Worm (Caenorhabditis elegans) whole organism, late embryonic: ENCODE data around the gene srv-9.

ENCODE experiments used
- C08G9.2 ChIP-seq: sonication (generic microtip); optimal IDR thresholded peaks from 2 replicates; lab custom pipeline; 2016; ENCODE audit warnings: mild to moderate bottlenecking, missing genetic modification characterization, moderate library complexity, missing compliant biosample characterization
- F13H6.1 ChIP-seq: sonication (generic microtip); optimal IDR thresholded peaks from 2 replicates; lab custom pipeline; 2016; ENCODE audit warnings: missing genetic modification characterization, missing compliant biosample characterization
- T23F11.4 ChIP-seq: fragments of 200-800 bp; sonication (Bioruptor generic); optimal IDR thresholded peaks from 2 replicates; lab custom pipeline; 2018; ENCODE audit warnings: mild to moderate bottlenecking, missing genetic modification characterization, missing compliant biosample characterization
- ama-1 ChIP-seq: fragments of 150-350 bp; optimal IDR thresholded peaks from 2 replicates; lab custom pipeline; 2014
- ceh-14 ChIP-seq: sonication (generic microtip); optimal IDR thresholded peaks from 2 replicates; lab custom pipeline; 2016; ENCODE audit warnings: missing genotype, missing genetic modification characterization, missing compliant biosample characterization
- ceh-18 ChIP-seq: sonication (generic microtip); optimal IDR thresholded peaks from 2 replicates; lab custom pipeline; 2016; ENCODE audit warnings: missing genetic modification characterization, missing compliant biosample characterization
- ceh-19 ChIP-seq: fragments of 200-800 bp; sonication (Bioruptor generic); optimal IDR thresholded peaks from 2 replicates; lab custom pipeline; 2018; ENCODE audit warnings: mild to moderate bottlenecking, missing genetic modification characterization, missing compliant biosample characterization
- ceh-2 ChIP-seq: sonication (generic microtip); optimal IDR thresholded peaks from 2 replicates; lab custom pipeline; 2016; ENCODE audit warnings: missing genotype, missing genetic modification characterization, missing compliant biosample characterization
- ceh-22 ChIP-seq: sonication (generic microtip); optimal IDR thresholded peaks from 2 replicates; lab custom pipeline; 2017; ENCODE audit warnings: missing biosample characterization, missing genetic modification characterization
- ceh-31 ChIP-seq: sonication (generic microtip); optimal IDR thresholded peaks from 2 replicates; lab custom pipeline; 2016; ENCODE audit warnings: missing genetic modification characterization, missing compliant biosample characterization
- ceh-34 ChIP-seq: sonication (generic microtip); optimal IDR thresholded peaks from 2 replicates; lab custom pipeline; 2016; ENCODE audit warnings: mild to moderate bottlenecking, missing genetic modification characterization, missing compliant biosample characterization
- ceh-45 ChIP-seq: fragments of 200-800 bp; sonication (Bioruptor generic); IDR thresholded peaks from 2 replicates; pipeline ENCODE4 v1.3.6; 2022; ENCODE audit warnings: missing genetic modification reagents, missing genetic modification characterization, missing compliant biosample characterization
- ceh-9 ChIP-seq: sonication (generic microtip); optimal IDR thresholded peaks from 2 replicates; lab custom pipeline; 2016; ENCODE audit warnings: mild to moderate bottlenecking, missing genetic modification characterization, inconsistent platforms, missing compliant biosample characterization
- che-1 ChIP-seq: sonication (generic microtip); optimal IDR thresholded peaks from 2 replicates; lab custom pipeline; 2016; ENCODE audit warnings: mild to moderate bottlenecking, missing genetic modification characterization, missing compliant biosample characterization
- dmd-4 ChIP-seq: sonication (generic microtip); optimal IDR thresholded peaks from 2 replicates; lab custom pipeline; 2016; ENCODE audit warnings: borderline replicate concordance, missing genetic modification characterization, missing compliant biosample characterization
- dve-1 ChIP-seq: sonication (generic microtip); optimal IDR thresholded peaks from 2 replicates; lab custom pipeline; 2017; ENCODE audit warnings: antibody characterized with exemption, mild to moderate bottlenecking, missing genetic modification characterization, missing compliant biosample characterization
- elt-2 ChIP-seq: sonication (generic microtip); optimal IDR thresholded peaks from 2 replicates; lab custom pipeline; 2016; ENCODE audit warnings: missing genetic modification reagents, missing genetic modification characterization, missing compliant biosample characterization
- ets-4 ChIP-seq: sonication (generic microtip); optimal IDR thresholded peaks from 2 replicates; lab custom pipeline; 2016; ENCODE audit warnings: missing genetic modification characterization, missing compliant biosample characterization
- eyg-1 ChIP-seq: sonication (generic microtip); optimal IDR thresholded peaks from 2 replicates; lab custom pipeline; 2016; ENCODE audit warnings: missing genotype, missing genetic modification characterization, missing compliant biosample characterization
- fax-1 ChIP-seq: sonication (generic microtip); optimal IDR thresholded peaks from 2 replicates; lab custom pipeline; 2016; ENCODE audit warnings: missing genotype, missing genetic modification characterization, missing compliant biosample characterization
- fkh-10 ChIP-seq: fragments of 150-350 bp; optimal IDR thresholded peaks from 2 replicates; lab custom pipeline; 2014; ENCODE audit warnings: missing biosample characterization, missing genetic modification reagents, missing genetic modification characterization
- fkh-6 ChIP-seq: sonication (generic microtip); optimal IDR thresholded peaks from 2 replicates; lab custom pipeline; 2016; ENCODE audit warnings: missing genetic modification characterization, missing compliant biosample characterization
- gmeb-2 ChIP-seq: sonication (generic microtip); optimal IDR thresholded peaks from 2 replicates; lab custom pipeline; 2016; ENCODE audit warnings: missing genetic modification characterization, inconsistent platforms, missing compliant biosample characterization
- hlh-15 ChIP-seq: sonication (generic microtip); optimal IDR thresholded peaks from 2 replicates; lab custom pipeline; 2016; ENCODE audit warnings: missing genetic modification characterization, missing compliant biosample characterization
- hlh-30 ChIP-seq: sonication (generic microtip); optimal IDR thresholded peaks from 2 replicates; lab custom pipeline; 2017; ENCODE audit warnings: antibody characterized with exemption, missing genetic modification characterization, missing compliant biosample characterization; ENCODE audit not compliant: insufficient read depth
- madf-2 ChIP-seq: sonication (generic microtip); optimal IDR thresholded peaks from 2 replicates; lab custom pipeline; 2017; ENCODE audit warnings: missing genetic modification characterization, missing compliant biosample characterization
- pag-3 ChIP-seq: sonication (generic microtip); optimal IDR thresholded peaks from 2 replicates; lab custom pipeline; 2016; ENCODE audit warnings: missing compliant biosample characterization, missing genetic modification characterization, borderline replicate concordance
- pqm-1 ChIP-seq: sonication (generic microtip); optimal IDR thresholded peaks from 2 replicates; lab custom pipeline; 2016; ENCODE audit warnings: missing genetic modification characterization, missing compliant biosample characterization
- ref-2 ChIP-seq: sonication (generic microtip); optimal IDR thresholded peaks from 2 replicates; lab custom pipeline; 2016; ENCODE audit warnings: missing genetic modification characterization, missing compliant biosample characterization
- rnt-1 ChIP-seq: sonication (generic microtip); optimal IDR thresholded peaks from 2 replicates; lab custom pipeline; 2016; ENCODE audit warnings: missing genetic modification characterization, missing compliant biosample characterization
- sdc-2 ChIP-seq: sonication (generic microtip); optimal IDR thresholded peaks from 2 replicates; lab custom pipeline; 2016; ENCODE audit warnings: missing genotype, missing genetic modification characterization, missing compliant biosample characterization
- sox-4 ChIP-seq: sonication (generic microtip); optimal IDR thresholded peaks from 2 replicates; lab custom pipeline; 2017; ENCODE audit warnings: mild to moderate bottlenecking, missing genetic modification characterization, inconsistent platforms, missing compliant biosample characterization
- syd-9 ChIP-seq: sonication (generic microtip); optimal IDR thresholded peaks from 2 replicates; lab custom pipeline; 2016; ENCODE audit warnings: mild to moderate bottlenecking, missing genetic modification characterization, moderate library complexity, missing compliant biosample characterization
- tbx-7 ChIP-seq: sonication (generic microtip); optimal IDR thresholded peaks from 2 replicates; lab custom pipeline; 2016; ENCODE audit warnings: missing genotype, missing genetic modification characterization, missing compliant biosample characterization
- ttx-3 ChIP-seq: sonication (generic microtip); optimal IDR thresholded peaks from 2 replicates; lab custom pipeline; 2016; ENCODE audit warnings: missing genetic modification reagents, missing genetic modification characterization, missing compliant biosample characterization
- unc-3 ChIP-seq, 2 experiments: fragments of 200-800 bp in 1 of 2; sonication (Bioruptor generic) in 1 of 2; sonication (generic microtip) in 1 of 2; conservative IDR thresholded peaks in 1 of 2; optimal IDR thresholded peaks in 1 of 2; 2 replicates each; pipeline versions ENCODE4 v1.3.6 to Lab custom; 2016 to 2022; ENCODE audit warnings: missing compliant biosample characterization in 2 of 2, missing genetic modification characterization in 2 of 2, missing genetic modification reagents in 1 of 2
- unc-42 ChIP-seq: sonication (generic microtip); optimal IDR thresholded peaks from 2 replicates; lab custom pipeline; 2016; ENCODE audit warnings: missing genotype, missing genetic modification characterization, missing compliant biosample characterization
- zip-5 ChIP-seq: sonication (generic microtip); optimal IDR thresholded peaks from 2 replicates; lab custom pipeline; 2016; ENCODE audit warnings: missing genetic modification characterization, missing compliant biosample characterization

Gene srv-9

ce11 chrV:13414585-13414984 lies 8.4 kb downstream of the srv-9 start, which contains the start of gene cut-2:
Gene cut-2, plus strand, starts transcription at chrV:13414949.
- TF ChIP-seq fax-1 (no peak), ref-2 (tag; lab: Kevin White, UChicago) (no peak), ttx-3 (tag; lab: Kevin White, UChicago) (no peak), rnt-1 (peak; percentile 31), zip-5 (no peak), pqm-1 (tag; lab: Kevin White, UChicago) (no peak)

DNA sequence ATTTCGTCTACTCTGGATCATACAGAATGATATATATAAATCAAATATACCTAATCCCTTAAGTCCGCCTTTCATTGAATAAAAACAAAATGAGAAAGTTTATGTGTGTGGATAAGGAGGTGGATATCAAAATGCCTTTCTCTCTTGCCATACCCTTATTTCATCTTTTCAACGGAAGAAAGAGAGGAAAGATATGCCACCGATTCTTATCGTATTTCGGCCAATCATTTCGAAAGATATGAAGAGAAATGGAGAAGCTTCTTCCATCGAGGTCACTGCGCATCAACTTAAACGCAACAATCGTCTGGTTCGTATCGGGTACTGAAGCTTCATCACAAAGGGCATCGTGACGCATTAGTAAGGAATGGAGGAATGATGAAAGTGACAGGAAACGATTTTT lies 9.6 kb downstream of the srv-9 start:
- no peak for TF ChIP-seq ama-1
- TF ChIP-seq ceh-9, result no peak
- no peak for TF ChIP-seq sox-4 (tag; lab: Kevin White, UChicago)
- TF ChIP-seq eyg-1 (tag; lab: Kevin White, UChicago), result no peak
- no peak for TF ChIP-seq syd-9 (tag; lab: Kevin White, UChicago)
- no peak for TF ChIP-seq sdc-2 (tag; lab: Kevin White, UChicago)

- no peak for TF ChIP-seq dve-1
- no peak for TF ChIP-seq unc-3 (GFP tag; conservative IDR thresholded peaks at IDR 0.05; lab: Robert Waterston, UW)
- no peak for TF ChIP-seq unc-3 (tag; optimal IDR thresholded peaks at IDR 0.05; lab: Kevin White, UChicago)
- TF ChIP-seq ceh-45 (GFP tag; lab: Robert Waterston, UW), result no peak
- no peak for TF ChIP-seq elt-2 (tag; lab: Kevin White, UChicago)
- no peak for TF ChIP-seq pag-3 (tag; lab: Kevin White, UChicago)
- TF ChIP-seq ets-4 (tag; lab: Kevin White, UChicago), result no peak
- no peak for TF ChIP-seq unc-42 (tag; lab: Kevin White, UChicago)
- TF ChIP-seq T23F11.4, result no peak
Observed at ce11 chrV:13411992-13412298, 11.0 kb downstream of the srv-9 start.

ce11 chrV:13411225-13411991 lies 11.5 kb downstream of the srv-9 start:
- TF ChIP-seq fkh-6 (tag; lab: Kevin White, UChicago), result peak; percentile 5
- TF ChIP-seq ceh-19, result peak; percentile 17
- no peak for TF ChIP-seq dmd-4 (tag; lab: Kevin White, UChicago)

DNA sequence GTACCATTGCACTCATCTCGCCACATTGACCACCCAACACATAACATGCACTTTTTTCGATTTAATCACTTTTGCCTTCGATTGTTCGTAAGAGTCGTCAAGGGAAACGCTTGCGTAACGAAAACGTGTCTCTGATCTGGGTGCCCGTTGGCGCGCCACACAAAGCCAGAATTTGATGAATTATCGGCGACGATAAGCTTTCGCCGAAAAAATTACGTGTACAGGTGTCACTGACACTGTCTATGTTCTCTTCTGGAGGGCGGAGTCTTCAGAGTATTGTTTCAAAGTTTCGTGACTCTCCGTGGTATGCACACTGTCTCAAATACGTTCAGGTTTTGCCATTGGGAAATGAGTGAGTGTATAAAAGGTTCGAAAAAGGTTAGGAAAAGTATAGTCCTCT lies 12.3 kb downstream of the srv-9 start, which contains the start of gene F53F1.4:
TSS of gene F53F1.4 (plus strand) at position 390 of the 400 bp plus-strand sequence.
- TF ChIP-seq dmd-4 (tag; lab: Kevin White, UChicago), result no peak
- TF ChIP-seq pqm-1 (tag; lab: Kevin White, UChicago), result no peak
- TF ChIP-seq, all 69 proteins: peak for 0

DNA sequence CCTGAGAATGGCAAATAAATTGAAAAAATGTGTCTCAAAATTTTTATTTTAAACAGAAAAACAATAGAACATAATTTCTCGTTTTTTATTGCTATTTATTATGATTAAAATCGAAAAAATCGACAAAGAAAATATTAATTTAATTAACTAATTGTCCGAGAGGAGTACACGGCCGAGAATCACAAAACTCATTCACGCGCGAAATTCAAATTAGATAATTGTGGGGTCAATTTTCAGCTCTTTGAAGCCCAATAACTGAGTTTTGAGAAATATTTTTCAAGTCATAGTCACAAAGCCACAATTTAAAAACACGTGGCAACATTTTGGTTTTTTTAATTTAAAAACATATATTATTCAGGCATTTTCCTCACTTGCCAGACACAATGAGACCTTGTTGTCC lies 13.9 kb downstream of the srv-9 start:
- TF ChIP-seq F13H6.1, result no peak
- TF ChIP-seq ceh-22 (tag; lab: Kevin White, UChicago), result no peak
- peak; percentile 57 for TF ChIP-seq C08G9.2 (tag; lab: Kevin White, UChicago)
- no peak for TF ChIP-seq hlh-15
- TF ChIP-seq ceh-14 (tag; lab: Kevin White, UChicago), result peak; percentile 66
- peak; percentile 61 for TF ChIP-seq ceh-31 (tag; lab: Kevin White, UChicago)
- no peak for TF ChIP-seq madf-2 (tag; lab: Kevin White, UChicago)
- TF ChIP-seq dmd-4 (tag; lab: Kevin White, UChicago), result no peak
- no peak for TF ChIP-seq elt-2 (tag; lab: Kevin White, UChicago)
- no peak for TF ChIP-seq gmeb-2 (tag; lab: Kevin White, UChicago)
- TF ChIP-seq zip-5, result peak; percentile 11
- no peak for TF ChIP-seq che-1 (tag; lab: Kevin White, UChicago)
- no peak for TF ChIP-seq ceh-18 (tag; lab: Kevin White, UChicago)
- TF ChIP-seq syd-9 (tag; lab: Kevin White, UChicago), result no peak
- TF ChIP-seq ceh-34 (tag; lab: Kevin White, UChicago), result no peak
- peak; percentile 52 for TF ChIP-seq ceh-2 (tag; lab: Kevin White, UChicago)
- TF ChIP-seq eyg-1 (tag; lab: Kevin White, UChicago), result no peak
- peak; percentile 37 for TF ChIP-seq tbx-7
- TF ChIP-seq unc-42 (tag; lab: Kevin White, UChicago), result peak; percentile 12
- TF ChIP-seq fkh-10 (GFP tag; lab: Kevin White, UChicago), result no peak
- TF ChIP-seq hlh-30, result no peak
- no peak for TF ChIP-seq pag-3 (tag; lab: Kevin White, UChicago)
- TF ChIP-seq ref-2 (tag; lab: Kevin White, UChicago), result peak; percentile 26
